Worm (Caenorhabditis elegans) whole organism, L3 larva: ENCODE measurements around the gene sre-7.

Source experiments
- ceh-82 ChIP-seq: fragments of 150-350 bp; optimal IDR thresholded peaks from 2 replicates; lab custom pipeline; 2014; ENCODE audit warnings: missing biosample characterization, missing genetic modification characterization
- snpc-4 ChIP-seq: fragments of 150-350 bp; optimal IDR thresholded peaks from 2 replicates; lab custom pipeline; 2014; ENCODE audit warnings: missing biosample characterization, missing genetic modification characterization

sre-7 gene

ce11 chrV:14294396-14294795 is 50.4 kb downstream of the sre-7 start, which contains the start of gene F14D7.9:
Gene F14D7.9 (plus strand): TSS chrV:14294696.
- TF ChIP-seq ceh-82 (tag; lab: Kevin White, UChicago) = no peak
- no peak for TF ChIP-seq snpc-4
